Fruit fly (Drosophila melanogaster) whole organism, embryonic: ENCODE measurements around the gene CG6933.

Source experiments
- ATbp ChIP-seq: fragments of 200-800 bp; sonication (Bioruptor generic); optimal IDR thresholded peaks from 2 replicates; lab custom pipeline; 2017; ENCODE audit warnings: missing biosample characterization, mild to moderate bottlenecking, missing genetic modification characterization, missing genetic modification reagents
- Asciz ChIP-seq: fragments of 200-800 bp; sonication (Bioruptor generic); optimal IDR thresholded peaks from 2 replicates; lab custom pipeline; 2017; ENCODE audit warnings: missing biosample characterization, mild to moderate bottlenecking, missing genetic modification characterization, missing genetic modification reagents
- BEAF-32 ChIP-seq: fragments of 200-800 bp; sonication (Bioruptor generic); optimal IDR thresholded peaks from 3 replicates; lab custom pipeline; 2017; ENCODE audit warnings: missing biosample characterization, missing genetic modification characterization, mild to moderate bottlenecking, moderate library complexity, missing genetic modification reagents
- CG10274 ChIP-seq: fragments of 200-800 bp; sonication (Bioruptor generic); optimal IDR thresholded peaks from 3 replicates; lab custom pipeline; 2017; ENCODE audit warnings: missing biosample characterization, mild to moderate bottlenecking, missing genetic modification characterization
- CG10366 ChIP-seq: fragments of 200-800 bp; sonication (Bioruptor generic); IDR thresholded peaks from 2 replicates; pipeline ENCODE4 v1.3.6; 2022; ENCODE audit warnings: missing biosample characterization, missing genetic modification characterization
- CG11247 ChIP-seq: fragments of 200-800 bp; sonication (Bioruptor generic); IDR thresholded peaks from 2 replicates; pipeline ENCODE4 v1.3.6; 2022; ENCODE audit warnings: missing biosample characterization, missing genetic modification characterization
- CG13424 ChIP-seq: fragments of 200-800 bp; sonication (Bioruptor generic); optimal IDR thresholded peaks from 2 replicates; lab custom pipeline; 2019; ENCODE audit warnings: missing biosample characterization, mild to moderate bottlenecking, missing genetic modification characterization, moderate library complexity
- CG14014 ChIP-seq: fragments of 200-800 bp; sonication (Bioruptor generic); IDR thresholded peaks from 2 replicates; pipeline ENCODE4 v1.3.6; 2022; ENCODE audit warnings: missing biosample characterization, missing genetic modification characterization
- CG1647 ChIP-seq: fragments of 200-800 bp; sonication (Bioruptor generic); optimal IDR thresholded peaks from 3 replicates; lab custom pipeline; 2016; ENCODE audit warnings: missing biosample characterization, missing genetic modification characterization
- CG2116 ChIP-seq: fragments of 200-800 bp; sonication (Bioruptor generic); optimal IDR thresholded peaks from 3 replicates; lab custom pipeline; 2018; ENCODE audit warnings: missing biosample characterization, mild to moderate bottlenecking, missing genetic modification characterization
- CG2889 ChIP-seq: fragments of 200-800 bp; sonication (Bioruptor generic); IDR thresholded peaks from 3 replicates; pipeline ENCODE4 v1.3.6; 2022; ENCODE audit warnings: missing biosample characterization, missing genetic modification characterization
- CG34422 ChIP-seq: fragments of 200-800 bp; sonication (Bioruptor generic); IDR thresholded peaks from 3 replicates; pipeline ENCODE4 v1.3.6; 2022; ENCODE audit warnings: missing biosample characterization, missing genetic modification characterization
- CG3838 ChIP-seq: fragments of 200-800 bp; sonication (Bioruptor generic); optimal IDR thresholded peaks from 3 replicates; lab custom pipeline; 2016; ENCODE audit warnings: missing biosample characterization, missing genetic modification characterization
- CG4328 ChIP-seq: fragments of 200-800 bp; sonication (Bioruptor generic); optimal IDR thresholded peaks from 3 replicates; lab custom pipeline; 2017; ENCODE audit warnings: missing biosample characterization, missing genetic modification reagents, missing genetic modification characterization
- CG4617 ChIP-seq: fragments of 200-800 bp; sonication (Bioruptor generic); optimal IDR thresholded peaks from 3 replicates; lab custom pipeline; 2016; ENCODE audit warnings: missing biosample characterization, missing genetic modification characterization, borderline replicate concordance
- CG4820 ChIP-seq: fragments of 200-800 bp; sonication (Bioruptor generic); optimal IDR thresholded peaks from 3 replicates; lab custom pipeline; 2016; ENCODE audit warnings: missing biosample characterization, missing genetic modification characterization
- CG4854 ChIP-seq: fragments of 200-800 bp; sonication (Bioruptor generic); optimal IDR thresholded peaks from 2 replicates; lab custom pipeline; 2016; ENCODE audit warnings: missing biosample characterization, missing genetic modification characterization, inconsistent platforms
- CG7372 ChIP-seq: fragments of 200-800 bp; sonication (Bioruptor generic); IDR thresholded peaks from 2 replicates; pipeline ENCODE4 v1.3.6; 2022; ENCODE audit warnings: missing biosample characterization, missing genetic modification characterization
- CG7745 ChIP-seq: fragments of 200-800 bp; sonication (Bioruptor generic); optimal IDR thresholded peaks from 2 replicates; lab custom pipeline; 2018; ENCODE audit warnings: missing biosample characterization, mild to moderate bottlenecking, missing genetic modification characterization, moderate library complexity
- CG7987 ChIP-seq: fragments of 200-800 bp; sonication (Bioruptor generic); optimal IDR thresholded peaks from 2 replicates; lab custom pipeline; 2018; ENCODE audit warnings: missing biosample characterization, mild to moderate bottlenecking, missing genetic modification characterization, moderate library complexity
- CG9876 ChIP-seq: fragments of 200-800 bp; sonication (Bioruptor generic); optimal IDR thresholded peaks from 2 replicates; lab custom pipeline; 2016; ENCODE audit warnings: missing biosample characterization, missing genetic modification characterization
- CG9932 ChIP-seq: fragments of 200-800 bp; sonication (Bioruptor generic); IDR thresholded peaks from 2 replicates; pipeline ENCODE4 v1.3.6; 2022; ENCODE audit warnings: missing biosample characterization, missing genetic modification characterization
- CkIIα-i1 ChIP-seq: fragments of 200-800 bp; sonication (Bioruptor generic); IDR thresholded peaks from 2 replicates; pipeline ENCODE4 v1.3.6; 2022; ENCODE audit warnings: missing biosample characterization, missing genetic modification characterization
- CoRest ChIP-seq: fragments of 200-800 bp; sonication (Bioruptor generic); optimal IDR thresholded peaks from 3 replicates; lab custom pipeline; 2018; ENCODE audit warnings: missing biosample characterization, mild to moderate bottlenecking, missing genetic modification characterization, moderate library complexity
- Dek ChIP-seq: fragments of 200-800 bp; sonication (Bioruptor generic); optimal IDR thresholded peaks from 3 replicates; lab custom pipeline; 2019; ENCODE audit warnings: missing biosample characterization, mild to moderate bottlenecking, missing genetic modification characterization, moderate library complexity
- Dll ChIP-seq: fragments of 200-800 bp; sonication (Bioruptor generic); IDR thresholded peaks from 4 replicates; pipeline ENCODE4 v1.3.6; 2022; ENCODE audit warnings: missing biosample characterization, missing genetic modification characterization; ENCODE audit not compliant: partially characterized antibody
- E2f2 ChIP-seq: fragments of 200-800 bp; sonication (Bioruptor generic); IDR thresholded peaks from 2 replicates; pipeline ENCODE4 v1.3.6; 2022; ENCODE audit warnings: missing biosample characterization, missing genetic modification characterization
- Jarid2 ChIP-seq: fragments of 200-800 bp; sonication (Bioruptor generic); optimal IDR thresholded peaks from 3 replicates; lab custom pipeline; 2017; ENCODE audit warnings: mild to moderate bottlenecking, missing biosample characterization, missing genetic modification reagents, missing genetic modification characterization
- Lim3 ChIP-seq: fragments of 200-800 bp; sonication (Bioruptor generic); IDR thresholded peaks from 2 replicates; pipeline ENCODE4 v1.3.6; 2022; ENCODE audit warnings: missing biosample characterization, missing genetic modification characterization
- MESR4 ChIP-seq: fragments of 200-800 bp; sonication (Bioruptor generic); optimal IDR thresholded peaks from 2 replicates; lab custom pipeline; 2018; ENCODE audit warnings: missing biosample characterization, mild to moderate bottlenecking, missing genetic modification characterization, moderate library complexity
- Myb ChIP-seq: fragments of 200-800 bp; sonication (Bioruptor generic); optimal IDR thresholded peaks from 2 replicates; lab custom pipeline; 2016; ENCODE audit warnings: missing biosample characterization, missing genetic modification characterization
- Six4 ChIP-seq: fragments of 200-800 bp; sonication (Bioruptor generic); optimal IDR thresholded peaks from 2 replicates; lab custom pipeline; 2016; ENCODE audit warnings: missing biosample characterization, missing genetic modification characterization
- ara ChIP-seq: fragments of 200-800 bp; sonication (Bioruptor generic); IDR thresholded peaks from 2 replicates; pipeline ENCODE4 v1.3.6; 2022; ENCODE audit warnings: missing biosample characterization, missing genetic modification characterization
- cato ChIP-seq: fragments of 200-800 bp; sonication (Bioruptor generic); optimal IDR thresholded peaks from 2 replicates; lab custom pipeline; 2016; ENCODE audit warnings: missing biosample characterization, missing genetic modification characterization, borderline replicate concordance
- dan ChIP-seq: fragments of 200-800 bp; sonication (Bioruptor generic); IDR thresholded peaks from 2 replicates; pipeline ENCODE4 v1.3.6; 2022; ENCODE audit warnings: missing biosample characterization, missing genetic modification characterization
- danr ChIP-seq: fragments of 200-800 bp; sonication (Bioruptor generic); IDR thresholded peaks from 2 replicates; pipeline ENCODE4 v1.3.6; 2022; ENCODE audit warnings: missing biosample characterization, missing genetic modification characterization
- dysf ChIP-seq: fragments of 200-800 bp; sonication (Bioruptor generic); IDR thresholded peaks from 3 replicates; pipeline ENCODE4 v1.3.6; 2022; ENCODE audit warnings: missing biosample characterization, missing genetic modification characterization
- fu2 ChIP-seq: fragments of 200-800 bp; sonication (Bioruptor generic); optimal IDR thresholded peaks from 2 replicates; lab custom pipeline; 2016; ENCODE audit warnings: missing biosample characterization, missing genetic modification characterization
- grau ChIP-seq: fragments of 200-800 bp; optimal IDR thresholded peaks from 3 replicates; lab custom pipeline; 2019; ENCODE audit warnings: missing biosample characterization, mild to moderate bottlenecking, missing genetic modification characterization, moderate library complexity
- kay ChIP-seq: fragments of 200-800 bp; sonication (Bioruptor generic); optimal IDR thresholded peaks from 2 replicates; lab custom pipeline; 2016; ENCODE audit warnings: missing biosample characterization, missing genetic modification characterization
- lilli ChIP-seq: fragments of 200-800 bp; sonication (Bioruptor generic); optimal IDR thresholded peaks from 3 replicates; lab custom pipeline; 2016; ENCODE audit warnings: missing biosample characterization, missing genetic modification characterization
- maf-S ChIP-seq: fragments of 200-800 bp; sonication (Bioruptor generic); optimal IDR thresholded peaks from 2 replicates; lab custom pipeline; 2016; ENCODE audit warnings: missing biosample characterization, missing genetic modification characterization
- odd ChIP-seq: fragments of 200-800 bp; sonication (Bioruptor generic); optimal IDR thresholded peaks from 2 replicates; lab custom pipeline; 2017; ENCODE audit warnings: missing biosample characterization, mild to moderate bottlenecking, missing genetic modification characterization
- pb ChIP-seq: fragments of 200-800 bp; sonication (Bioruptor generic); optimal IDR thresholded peaks from 3 replicates; lab custom pipeline; 2016; ENCODE audit warnings: missing biosample characterization, missing genetic modification characterization
- pros ChIP-seq: fragments of 200-800 bp; sonication (Bioruptor generic); optimal IDR thresholded peaks from 3 replicates; lab custom pipeline; 2019; ENCODE audit warnings: missing biosample characterization, mild to moderate bottlenecking, missing genetic modification characterization, moderate library complexity
- psq ChIP-seq: fragments of 200-800 bp; sonication (Bioruptor generic); optimal IDR thresholded peaks from 2 replicates; lab custom pipeline; 2017; ENCODE audit warnings: missing biosample characterization, missing genetic modification characterization
- ro ChIP-seq: fragments of 200-800 bp; sonication (Bioruptor generic); IDR thresholded peaks from 2 replicates; pipeline ENCODE4 v1.3.6; 2022; ENCODE audit warnings: missing biosample characterization, missing genetic modification characterization
- sima ChIP-seq: fragments of 200-800 bp; sonication (Bioruptor generic); optimal IDR thresholded peaks from 2 replicates; lab custom pipeline; 2016; ENCODE audit warnings: missing biosample characterization, missing genetic modification characterization
- tio ChIP-seq: fragments of 200-800 bp; sonication (Bioruptor generic); optimal IDR thresholded peaks from 2 replicates; lab custom pipeline; 2017; ENCODE audit warnings: missing biosample characterization, missing genetic modification characterization, inconsistent platforms
- usp ChIP-seq: fragments of >200 bp; optimal IDR thresholded peaks from 2 replicates; lab custom pipeline; 2017; ENCODE audit warnings: missing biosample characterization, missing genetic modification characterization
- zen2 ChIP-seq: fragments of 200-800 bp; sonication (Bioruptor generic); IDR thresholded peaks from 3 replicates; pipeline ENCODE4 v1.3.6; 2022; ENCODE audit warnings: missing biosample characterization, missing genetic modification characterization; ENCODE audit not compliant: partially characterized antibody

Gene CG6933

DNA sequence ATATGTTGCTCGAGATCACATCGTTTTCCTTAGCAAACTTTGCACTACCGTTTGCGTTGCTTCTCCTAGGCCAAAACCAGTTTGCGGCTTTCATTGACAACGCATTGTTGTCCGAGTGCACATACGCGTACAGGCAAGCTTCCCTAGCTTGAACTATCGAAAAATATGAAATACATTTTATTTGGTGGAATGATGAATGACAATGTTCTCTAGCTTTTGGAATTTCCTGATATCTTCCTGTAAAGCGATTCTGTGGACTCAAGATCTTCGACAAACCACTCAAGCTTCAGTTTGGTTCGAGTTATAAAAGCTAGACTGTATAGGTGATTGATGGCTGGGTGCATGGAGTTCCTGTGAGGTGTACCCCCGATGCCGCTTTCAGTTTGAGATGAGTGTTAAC, 24.3 kb downstream of the CG6933 start (continued):
- TF ChIP-seq CG9932 (no peak), ara (GFP tag; lab: Robert Waterston, UW) (peak; percentile 74), kay (peak; percentile 6), CG2889 (GFP tag; lab: Robert Waterston, UW) (peak; percentile 19; the same call in 1 of the 3 replicates), Jarid2 (GFP tag; lab: Kevin White, UChicago) (no peak), dan (GFP tag; lab: Robert Waterston, UW) (no peak), CG11247 (GFP tag; lab: Robert Waterston, UW) (peak; percentile 52; the same call in 1 of the 2 replicates), CG14014 (GFP tag; lab: Robert Waterston, UW) (peak; percentile 51; the same call in 1 of the 2 replicates), CG3838 (GFP tag; lab: Kevin White, UChicago) (no peak), Dll (GFP tag; lab: Robert Waterston, UW) (no peak), CG2116 (GFP tag; lab: Kevin White, UChicago) (peak; percentile 11), CG7987 (GFP tag; lab: Kevin White, UChicago) (no peak), ro (GFP tag; lab: Robert Waterston, UW) (no peak), CG7372 (GFP tag; lab: Robert Waterston, UW) (no peak; the same call in 1 of the 2 replicates), dysf (GFP tag; lab: Robert Waterston, UW) (peak; percentile 75), CkIIα-i1 (no peak), BEAF-32 (GFP tag; lab: Kevin White, UChicago) (no peak), CG1647 (GFP tag; lab: Kevin White, UChicago) (peak; percentile 37), fu2 (GFP tag; lab: Kevin White, UChicago) (no peak), CG9876 (GFP tag; lab: Kevin White, UChicago) (no peak), odd (GFP tag; lab: Kevin White, UChicago) (no peak), psq (no peak), CG4854 (GFP tag; lab: Kevin White, UChicago) (peak; percentile 1), CG4820 (GFP tag; lab: Kevin White, UChicago) (peak; percentile 43), cato (no peak), ATbp (GFP tag; lab: Kevin White, UChicago) (peak; percentile 66), Lim3 (GFP tag; lab: Robert Waterston, UW) (no peak), CG4617 (GFP tag; lab: Kevin White, UChicago) (peak; percentile 8), sima (GFP tag; lab: Kevin White, UChicago) (no peak), CG7745 (tag; lab: Kevin White, UChicago) (no peak), maf-S (GFP tag; lab: Kevin White, UChicago) (peak; percentile 21), Asciz (GFP tag; lab: Kevin White, UChicago) (peak; percentile 53), zen2 (no peak), pros (GFP tag; lab: Kevin White, UChicago) (no peak), Dek (tag; lab: Kevin White, UChicago) (no peak), CoRest (peak; percentile 60), grau (tag; lab: Kevin White, UChicago) (peak; percentile 95), CG13424 (tag; lab: Kevin White, UChicago) (peak; percentile 56), pb (GFP tag; lab: Kevin White, UChicago) (peak; percentile 42), CG10366 (peak; percentile 71), tio (GFP tag; lab: Kevin White, UChicago) (peak; percentile 2), CG34422 (GFP tag; lab: Robert Waterston, UW) (peak; percentile 64; the same call in 2 of the 3 replicates), MESR4 (GFP tag; lab: Kevin White, UChicago) (no peak), E2f2 (peak; percentile 44; the same call in 1 of the 2 replicates), Myb (GFP tag; lab: Kevin White, UChicago) (peak; percentile 20), usp (GFP tag; lab: Kevin White, UChicago) (no peak), lilli (GFP tag; lab: Kevin White, UChicago) (peak; percentile 41), CG4328 (GFP tag; lab: Kevin White, UChicago) (no peak), Six4 (GFP tag; lab: Kevin White, UChicago) (peak; percentile 68), CG10274 (GFP tag; lab: Kevin White, UChicago) (no peak), danr (GFP tag; lab: Robert Waterston, UW) (no peak)
